Fruit fly (Drosophila melanogaster) whole organism, adult: ENCODE results near the gene CG45089.

ENCODE experiments used
- CG11617 ChIP-seq: fragments of 200-800 bp; sonication (Bioruptor generic); optimal IDR thresholded peaks from 2 replicates; lab custom pipeline; 2017; ENCODE audit warnings: mild to moderate bottlenecking, missing biosample characterization, missing genetic modification reagents, missing genetic modification characterization
- CG12768 ChIP-seq: fragments of 200-800 bp; sonication (Bioruptor generic); optimal IDR thresholded peaks from 2 replicates; lab custom pipeline; 2017; ENCODE audit warnings: missing biosample characterization, missing genetic modification characterization, mild to moderate bottlenecking, moderate library complexity, missing genetic modification reagents
- CG14711 ChIP-seq: fragments of 200-800 bp; sonication (Bioruptor generic); optimal IDR thresholded peaks from 2 replicates; lab custom pipeline; 2018; ENCODE audit warnings: missing biosample characterization, mild to moderate bottlenecking, missing genetic modification characterization, moderate library complexity
- CG1620 ChIP-seq: fragments of 200-800 bp; sonication (Bioruptor generic); optimal IDR thresholded peaks from 2 replicates; lab custom pipeline; 2016; ENCODE audit warnings: missing biosample characterization, missing genetic modification characterization
- CG33017 ChIP-seq: fragments of 200-800 bp; sonication (Bioruptor generic); optimal IDR thresholded peaks from 2 replicates; lab custom pipeline; 2018; ENCODE audit warnings: missing biosample characterization, mild to moderate bottlenecking, missing genetic modification characterization, moderate library complexity
- CG5204 ChIP-seq: fragments of 200-800 bp; sonication (Bioruptor generic); optimal IDR thresholded peaks from 2 replicates; lab custom pipeline; 2016; ENCODE audit warnings: missing biosample characterization, missing genetic modification characterization
- CG7045 ChIP-seq: fragments of 200-800 bp; sonication (Bioruptor generic); optimal IDR thresholded peaks from 2 replicates; lab custom pipeline; 2017; ENCODE audit warnings: missing biosample characterization, mild to moderate bottlenecking, missing genetic modification characterization
- CG7101 ChIP-seq: fragments of 200-800 bp; sonication (Bioruptor generic); optimal IDR thresholded peaks from 2 replicates; lab custom pipeline; 2018; ENCODE audit warnings: missing biosample characterization, mild to moderate bottlenecking, missing genetic modification characterization, moderate library complexity
- Clk ChIP-seq: fragments of 200-800 bp; sonication (Bioruptor generic); optimal IDR thresholded peaks from 2 replicates; lab custom pipeline; 2017; ENCODE audit warnings: missing biosample characterization, missing genetic modification characterization
- Crg-1 ChIP-seq: fragments of 200-800 bp; sonication (Bioruptor generic); optimal IDR thresholded peaks from 2 replicates; lab custom pipeline; 2016; ENCODE audit warnings: missing biosample characterization, missing genetic modification characterization
- Hr96 ChIP-seq: fragments of 200-800 bp; sonication (Bioruptor generic); optimal IDR thresholded peaks from 2 replicates; lab custom pipeline; 2016; ENCODE audit warnings: missing biosample characterization, missing genetic modification characterization
- Mnt ChIP-seq: fragments of 200-800 bp; sonication (Bioruptor generic); optimal IDR thresholded peaks from 2 replicates; lab custom pipeline; 2016; ENCODE audit warnings: missing biosample characterization, mild to moderate bottlenecking, missing genetic modification characterization
- bab1 ChIP-seq: fragments of 200-800 bp; sonication (Bioruptor generic); optimal IDR thresholded peaks from 3 replicates; lab custom pipeline; 2019; ENCODE audit warnings: missing biosample characterization, mild to moderate bottlenecking, missing genetic modification characterization, moderate library complexity
- cic ChIP-seq: fragments of 200-800 bp; sonication (Bioruptor generic); optimal IDR thresholded peaks from 2 replicates; lab custom pipeline; 2017; ENCODE audit warnings: missing biosample characterization, mild to moderate bottlenecking, missing genetic modification characterization, moderate library complexity
- cnc ChIP-seq, 2 experiments: fragments of >200 bp; optimal IDR thresholded peaks; 2 replicates each; lab custom pipeline; 2017
- kay ChIP-seq: fragments of 200-800 bp; sonication (Bioruptor generic); peaks from one replicate; lab custom pipeline; 2016; ENCODE audit warnings: missing biosample characterization, missing genetic modification characterization, borderline replicate concordance
- ovo ChIP-seq: fragments of 200-800 bp; sonication (Bioruptor generic); optimal IDR thresholded peaks from 2 replicates; lab custom pipeline; 2016; ENCODE audit warnings: missing biosample characterization, missing genetic modification characterization
- pad ChIP-seq: fragments of 200-800 bp; sonication (Bioruptor generic); optimal IDR thresholded peaks from 3 replicates; lab custom pipeline; 2017; ENCODE audit warnings: missing biosample characterization, missing genetic modification characterization, mild to moderate bottlenecking, moderate library complexity, missing genetic modification reagents
- tj ChIP-seq: fragments of 200-800 bp; sonication (Bioruptor generic); optimal IDR thresholded peaks from 3 replicates; lab custom pipeline; 2017; ENCODE audit warnings: missing biosample characterization, mild to moderate bottlenecking, missing genetic modification characterization, moderate library complexity
- toe ChIP-seq: fragments of 200-800 bp; sonication (Bioruptor generic); optimal IDR thresholded peaks from 2 replicates; lab custom pipeline; 2016; ENCODE audit warnings: missing biosample characterization, missing genetic modification characterization

Gene CG45089

DNA sequence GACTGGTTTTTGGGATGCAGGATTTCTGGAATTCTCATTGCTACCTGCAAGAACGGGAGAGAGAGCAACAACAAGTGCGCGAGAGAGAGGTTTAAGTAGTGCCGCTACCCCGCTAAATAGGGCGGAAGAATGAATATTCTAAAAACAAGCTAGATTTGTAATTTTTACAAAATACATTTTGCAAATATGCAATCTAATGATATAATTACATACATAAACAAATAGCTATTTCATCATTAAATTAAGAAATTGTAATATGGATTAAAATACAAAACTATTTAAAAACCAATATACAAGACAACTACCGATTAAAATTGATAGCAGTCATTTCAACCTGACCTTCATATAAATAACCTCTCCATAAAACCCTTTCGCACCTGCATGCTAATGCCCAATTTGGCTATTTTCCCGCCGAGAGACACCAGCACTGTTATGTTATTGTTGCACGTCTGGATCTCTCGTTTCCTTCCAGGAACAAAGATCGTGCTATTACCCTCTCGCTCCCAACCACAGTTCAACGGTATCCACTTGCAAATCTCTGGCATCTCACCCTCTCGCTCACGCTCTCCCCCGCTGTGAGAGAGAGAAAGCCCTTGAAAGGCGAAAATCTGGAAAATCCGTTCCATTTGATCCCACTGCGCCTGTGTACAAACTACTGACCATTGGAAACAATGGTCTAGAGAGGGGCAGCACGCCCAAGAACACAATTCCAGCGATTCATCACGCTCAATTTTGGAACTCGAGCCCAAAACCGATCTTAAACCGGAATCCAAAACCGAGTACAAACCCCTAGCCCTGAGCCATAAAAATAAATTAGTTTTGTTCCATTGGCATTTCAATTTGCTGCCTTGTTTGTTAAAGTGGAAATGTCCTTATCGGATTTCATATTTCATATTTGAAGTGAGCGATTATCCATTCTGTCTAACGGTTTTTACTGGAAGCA lies 1.7 kb downstream of the CG45089 start, which contains the start of gene Nek2:
Gene Nek2, minus strand, starts transcription at position 51 of the 943 bp plus-strand sequence.
- TF ChIP-seq CG11617 (no peak), Clk (no peak), CG7101 (tag; lab: Kevin White, UChicago) (no peak), pad (GFP tag; lab: Kevin White, UChicago) (peak; percentile 93), CG12768 (GFP tag; lab: Kevin White, UChicago) (no peak), CG1620 (no peak), bab1 (GFP tag; lab: Kevin White, UChicago) (peak; percentile 34), ovo (GFP tag; lab: Kevin White, UChicago) (peak; percentile 42), kay (no peak), toe (GFP tag; lab: Kevin White, UChicago) (no peak)

DNA sequence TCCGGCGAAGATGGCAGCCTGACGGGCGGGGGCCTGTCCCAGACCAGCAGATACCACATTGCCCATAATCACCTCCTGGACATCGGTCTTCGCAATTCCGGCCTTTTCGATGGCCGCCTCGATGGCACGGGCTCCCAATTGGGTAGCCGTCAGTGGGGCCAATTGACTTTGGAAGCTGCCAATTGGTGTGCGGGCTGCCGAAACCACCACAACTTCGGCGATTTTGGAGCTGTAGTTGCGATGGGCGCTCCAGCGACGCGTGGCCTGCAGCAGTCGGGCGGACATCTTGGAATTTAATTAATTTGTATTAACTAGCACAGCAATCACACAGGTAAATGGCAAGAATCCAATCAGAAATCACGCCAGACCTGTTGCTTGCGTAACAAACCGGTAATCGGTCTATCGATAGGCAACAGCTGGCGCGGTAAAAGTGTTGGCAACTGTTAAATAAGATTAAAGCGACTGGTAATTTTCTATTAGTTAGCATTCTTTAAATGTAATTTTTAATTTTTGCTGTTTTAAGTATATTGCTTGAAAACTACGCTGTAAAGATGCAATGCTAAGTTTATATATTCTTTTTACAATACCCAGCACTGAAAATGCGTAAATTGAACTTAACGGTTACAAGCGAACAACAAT lies 5.1 kb downstream of the CG45089 start, which contains the start of gene Acat1:
Gene Acat1, minus strand, starts transcription at position 400 of the 639 bp plus-strand sequence.
- TF ChIP-seq CG7101 (tag; lab: Kevin White, UChicago) (peak; percentile 84), Crg-1 (GFP tag; lab: Kevin White, UChicago) (peak; percentile 73), CG1620 (peak; percentile 59), CG7045 (peak; percentile 38), Hr96 (GFP tag; lab: Kevin White, UChicago) (peak; percentile 66), CG12768 (GFP tag; lab: Kevin White, UChicago) (peak; percentile 60), cnc (optimal IDR thresholded peaks at IDR 0.05; lab: Kevin White, UChicago) (no peak), cic (GFP tag; lab: Kevin White, UChicago) (peak; percentile 5), CG11617 (peak; percentile 69), kay (no peak), bab1 (GFP tag; lab: Kevin White, UChicago) (peak; percentile 92), pad (GFP tag; lab: Kevin White, UChicago) (peak; percentile 63), CG5204 (peak; percentile 44), Clk (no peak), Mnt (GFP tag; lab: Kevin White, UChicago) (peak; percentile 66), tj (peak; percentile 32), CG33017 (tag; lab: Kevin White, UChicago) (peak; percentile 35), toe (GFP tag; lab: Kevin White, UChicago) (peak; percentile 52), CG14711 (tag; lab: Kevin White, UChicago) (peak; percentile 85), ovo (GFP tag; lab: Kevin White, UChicago) (peak; percentile 36)

DNA sequence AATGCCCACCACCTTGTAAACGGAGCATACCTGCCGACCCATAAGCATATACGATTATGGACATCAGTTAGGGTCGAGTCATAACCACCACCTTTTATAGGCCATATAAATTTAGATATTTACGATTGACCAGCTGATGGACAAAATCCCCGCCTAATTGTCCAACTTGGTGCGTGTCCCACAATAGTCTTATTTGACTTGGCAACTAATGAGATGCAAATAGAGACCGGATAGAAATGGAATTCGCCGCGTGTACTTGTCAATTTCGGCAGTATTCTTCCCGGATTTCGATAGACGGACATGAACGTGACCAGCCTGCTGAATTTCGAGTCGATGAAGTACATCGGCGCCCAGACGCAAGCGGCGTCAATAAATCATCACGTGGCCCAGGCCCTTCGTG lies 9.2 kb downstream of the CG45089 start, which contains the start of gene Ir7g:
Gene Ir7g, plus strand, starts transcription at position 301 of the 400 bp plus-strand sequence.
- TF ChIP-seq bab1 (GFP tag; lab: Kevin White, UChicago) (no peak), toe (GFP tag; lab: Kevin White, UChicago) (no peak), kay (no peak), Mnt (GFP tag; lab: Kevin White, UChicago) (no peak), pad (GFP tag; lab: Kevin White, UChicago) (no peak)

DNA sequence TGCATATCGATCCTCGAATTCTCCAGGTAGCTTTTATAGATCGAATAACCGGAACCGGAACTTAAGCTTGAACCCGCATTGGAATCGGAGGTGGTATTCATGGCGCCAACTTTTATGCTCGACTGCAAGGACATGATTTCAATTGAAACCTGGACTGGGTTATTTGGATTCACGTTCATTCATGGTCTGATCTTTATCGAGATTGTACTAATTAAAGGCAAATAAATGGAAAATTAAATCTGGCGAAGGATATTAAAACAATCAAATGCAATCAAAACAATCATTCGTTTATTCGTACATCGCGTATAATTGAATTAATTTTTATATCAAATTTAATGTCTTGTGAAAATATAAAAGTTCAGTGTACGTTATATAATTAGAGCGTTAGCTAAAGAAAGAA lies 9.7 kb downstream of the CG45089 start, which contains the start of gene Ir7f:
Gene Ir7f, minus strand, starts transcription at position 101 of the 400 bp plus-strand sequence.
- TF ChIP-seq CG12768 (GFP tag; lab: Kevin White, UChicago) (no peak), CG7045 (no peak), pad (GFP tag; lab: Kevin White, UChicago) (no peak), toe (GFP tag; lab: Kevin White, UChicago) (no peak), Hr96 (GFP tag; lab: Kevin White, UChicago) (no peak), cic (GFP tag; lab: Kevin White, UChicago) (no peak), CG14711 (tag; lab: Kevin White, UChicago) (no peak), CG1620 (no peak), ovo (GFP tag; lab: Kevin White, UChicago) (no peak), tj (no peak), CG5204 (no peak), bab1 (GFP tag; lab: Kevin White, UChicago) (no peak), Crg-1 (GFP tag; lab: Kevin White, UChicago) (no peak), Clk (no peak), CG33017 (tag; lab: Kevin White, UChicago) (no peak), Mnt (GFP tag; lab: Kevin White, UChicago) (no peak), kay (no peak), cnc (optimal IDR thresholded peaks at IDR 0.05; lab: Kevin White, UChicago) (no peak), CG7101 (tag; lab: Kevin White, UChicago) (no peak), CG11617 (no peak)

DNA sequence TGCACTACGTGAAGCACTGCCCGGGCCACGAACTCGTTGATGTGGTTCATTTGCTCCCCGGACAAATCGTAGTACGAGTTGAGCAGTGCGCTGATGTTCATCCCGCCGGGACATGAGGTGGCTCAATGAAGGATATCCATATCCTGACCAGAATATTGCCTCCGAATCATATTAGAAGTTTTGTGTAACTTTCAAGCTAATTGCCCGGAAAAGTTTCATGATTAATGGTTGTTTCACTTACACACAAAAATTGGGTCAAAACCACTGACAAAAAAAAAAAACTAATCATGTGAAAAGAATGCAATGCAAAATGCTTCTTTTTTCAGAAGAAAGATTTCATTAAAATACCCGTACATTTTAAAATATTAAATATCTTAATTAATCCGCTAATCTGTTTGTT lies 12.0 kb downstream of the CG45089 start, which contains the start of gene Ir7e:
Gene Ir7e, minus strand, starts transcription at position 101 of the 400 bp plus-strand sequence.
- TF ChIP-seq Hr96 (GFP tag; lab: Kevin White, UChicago) (no peak), Crg-1 (GFP tag; lab: Kevin White, UChicago) (no peak), CG7045 (no peak), toe (GFP tag; lab: Kevin White, UChicago) (no peak)

DNA sequence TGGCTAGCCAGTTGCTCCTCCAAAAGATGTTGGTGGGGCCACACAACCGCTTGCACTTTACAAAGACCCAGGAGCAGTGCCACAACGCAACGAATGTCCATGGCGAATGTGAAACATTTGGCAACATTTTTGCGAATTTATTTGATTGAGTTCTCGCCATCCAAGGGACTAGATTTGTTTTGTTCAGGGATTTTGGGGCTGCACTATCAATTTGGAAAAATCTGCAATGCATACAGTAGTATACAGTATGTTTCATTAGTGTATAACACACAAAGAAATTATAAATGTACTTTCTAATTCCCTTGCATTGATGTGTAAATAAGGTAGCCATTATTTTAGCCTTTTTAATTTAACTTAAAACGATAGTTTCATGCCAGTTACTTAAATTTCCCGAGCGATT lies 14.9 kb downstream of the CG45089 start, which contains the start of gene Ir7d:
Gene Ir7d, minus strand, starts transcription at position 101 of the 400 bp plus-strand sequence.
- TF ChIP-seq Mnt (GFP tag; lab: Kevin White, UChicago) (no peak), cnc (optimal IDR thresholded peaks at IDR 0.05; lab: Kevin White, UChicago) (no peak), CG7045 (no peak), CG33017 (tag; lab: Kevin White, UChicago) (no peak), CG5204 (no peak), bab1 (GFP tag; lab: Kevin White, UChicago) (no peak), CG14711 (tag; lab: Kevin White, UChicago) (no peak), kay (no peak), CG11617 (no peak), Hr96 (GFP tag; lab: Kevin White, UChicago) (no peak), ovo (GFP tag; lab: Kevin White, UChicago) (no peak), Crg-1 (GFP tag; lab: Kevin White, UChicago) (no peak), pad (GFP tag; lab: Kevin White, UChicago) (no peak), tj (no peak), cic (GFP tag; lab: Kevin White, UChicago) (no peak), CG12768 (GFP tag; lab: Kevin White, UChicago) (no peak), CG1620 (no peak), toe (GFP tag; lab: Kevin White, UChicago) (no peak), CG7101 (tag; lab: Kevin White, UChicago) (no peak), Clk (no peak)
